Fruit fly (Drosophila melanogaster) whole organism, embryonic: ENCODE measurements around the gene CG12299.

Experiments
- Atf6 ChIP-seq: fragments of 200-800 bp; sonication (Bioruptor generic); IDR thresholded peaks from 2 replicates; pipeline ENCODE4 v1.3.6; 2022; ENCODE audit warnings: missing biosample characterization, missing genetic modification characterization
- BEAF-32 ChIP-seq: fragments of 200-800 bp; sonication (Bioruptor generic); optimal IDR thresholded peaks from 3 replicates; lab custom pipeline; 2017; ENCODE audit warnings: missing biosample characterization, missing genetic modification characterization, mild to moderate bottlenecking, moderate library complexity, missing genetic modification reagents
- CG10147 ChIP-seq: fragments of 200-800 bp; sonication (Bioruptor generic); optimal IDR thresholded peaks from 2 replicates; lab custom pipeline; 2019; ENCODE audit warnings: missing biosample characterization, mild to moderate bottlenecking, missing genetic modification characterization, moderate library complexity
- CG13775 ChIP-seq: fragments of 200-800 bp; sonication (Bioruptor generic); optimal IDR thresholded peaks from 3 replicates; lab custom pipeline; 2017; ENCODE audit warnings: missing biosample characterization, mild to moderate bottlenecking, missing genetic modification characterization
- CG13894 ChIP-seq: fragments of 200-800 bp; sonication (Bioruptor generic); optimal IDR thresholded peaks from 3 replicates; lab custom pipeline; 2018; ENCODE audit warnings: missing biosample characterization, mild to moderate bottlenecking, missing genetic modification characterization, moderate library complexity
- CG15601 ChIP-seq: fragments of 200-800 bp; sonication (Bioruptor generic); optimal IDR thresholded peaks from 3 replicates; lab custom pipeline; 2019; ENCODE audit warnings: missing biosample characterization, mild to moderate bottlenecking, missing genetic modification characterization, moderate library complexity
- CG17361 ChIP-seq: fragments of 200-800 bp; sonication (Bioruptor generic); IDR thresholded peaks from 3 replicates; pipeline ENCODE4 v1.3.6; 2022; ENCODE audit warnings: missing biosample characterization, missing genetic modification characterization
- CG18011 ChIP-seq: fragments of 200-800 bp; sonication (Bioruptor generic); optimal IDR thresholded peaks from 2 replicates; lab custom pipeline; 2017; ENCODE audit warnings: missing biosample characterization, missing genetic modification characterization, mild to moderate bottlenecking, moderate library complexity, missing genotype
- CG18476 ChIP-seq: fragments of 200-800 bp; sonication (Bioruptor generic); optimal IDR thresholded peaks from 2 replicates; lab custom pipeline; 2016; ENCODE audit warnings: missing biosample characterization, mild to moderate bottlenecking, missing genetic modification characterization
- CG18619 ChIP-seq: fragments of 200-800 bp; sonication (Bioruptor generic); optimal IDR thresholded peaks from 3 replicates; lab custom pipeline; 2017; ENCODE audit warnings: missing biosample characterization, mild to moderate bottlenecking, missing genetic modification characterization
- CG31365 ChIP-seq: fragments of 200-800 bp; sonication (Bioruptor generic); optimal IDR thresholded peaks from 2 replicates; lab custom pipeline; 2018; ENCODE audit warnings: missing biosample characterization, mild to moderate bottlenecking, missing genetic modification characterization
- CG3163 ChIP-seq: fragments of 200-800 bp; sonication (Bioruptor generic); optimal IDR thresholded peaks from 3 replicates; lab custom pipeline; 2016; ENCODE audit warnings: missing biosample characterization, missing genetic modification characterization
- CG32532 ChIP-seq: fragments of 200-800 bp; sonication (Bioruptor generic); IDR thresholded peaks from 2 replicates; pipeline ENCODE4 v1.3.6; 2022; ENCODE audit warnings: missing biosample characterization, missing genetic modification characterization
- CG4360 ChIP-seq: fragments of 200-800 bp; sonication (Bioruptor generic); IDR thresholded peaks from 2 replicates; pipeline ENCODE4 v1.3.6; 2022; ENCODE audit warnings: missing biosample characterization, missing genetic modification characterization
- CG6175 ChIP-seq: fragments of 200-800 bp; sonication (Bioruptor generic); IDR thresholded peaks from 3 replicates; pipeline ENCODE4 v1.3.6; 2022; ENCODE audit warnings: missing biosample characterization, missing genetic modification characterization
- CG6654 ChIP-seq: fragments of 200-800 bp; sonication (Bioruptor generic); optimal IDR thresholded peaks from 2 replicates; lab custom pipeline; 2017; ENCODE audit warnings: missing biosample characterization, mild to moderate bottlenecking, missing genetic modification characterization
- CG7556 ChIP-seq: fragments of 200-800 bp; sonication (Bioruptor generic); optimal IDR thresholded peaks from 2 replicates; lab custom pipeline; 2017; ENCODE audit warnings: missing biosample characterization, mild to moderate bottlenecking, missing genetic modification characterization
- CG7963 ChIP-seq: fragments of 200-800 bp; sonication (Bioruptor generic); IDR thresholded peaks from 3 replicates; pipeline ENCODE4 v1.3.6; 2022; ENCODE audit warnings: missing biosample characterization, missing genetic modification characterization; ENCODE audit not compliant: partially characterized antibody
- CG9609 ChIP-seq: fragments of 200-800 bp; sonication (Bioruptor generic); optimal IDR thresholded peaks from 3 replicates; lab custom pipeline; 2016; ENCODE audit warnings: missing biosample characterization, missing genetic modification characterization
- CG9876 ChIP-seq: fragments of 200-800 bp; sonication (Bioruptor generic); optimal IDR thresholded peaks from 2 replicates; lab custom pipeline; 2016; ENCODE audit warnings: missing biosample characterization, missing genetic modification characterization
- Deaf1 ChIP-seq: fragments of 200-800 bp; optimal IDR thresholded peaks from 3 replicates; lab custom pipeline; 2019; ENCODE audit warnings: missing biosample characterization, mild to moderate bottlenecking, missing genetic modification characterization, moderate library complexity
- Dip2 ChIP-seq: fragments of 200-800 bp; sonication (Bioruptor generic); IDR thresholded peaks from 2 replicates; pipeline ENCODE4 v1.3.6; 2022; ENCODE audit warnings: missing biosample characterization, missing genetic modification characterization
- Ets97D ChIP-seq: fragments of 200-800 bp; sonication (Bioruptor generic); optimal IDR thresholded peaks from 3 replicates; lab custom pipeline; 2016; ENCODE audit warnings: missing biosample characterization, missing genetic modification characterization
- HLHmδ ChIP-seq: fragments of 200-800 bp; sonication (Bioruptor generic); optimal IDR thresholded peaks from 2 replicates; lab custom pipeline; 2018; ENCODE audit warnings: missing biosample characterization, mild to moderate bottlenecking, missing genetic modification characterization, moderate library complexity
- HmgZ ChIP-seq: fragments of 200-800 bp; sonication (Bioruptor generic); optimal IDR thresholded peaks from 2 replicates; lab custom pipeline; 2018; ENCODE audit warnings: missing biosample characterization, mild to moderate bottlenecking, missing genetic modification characterization
- Lpt ChIP-seq: fragments of >200 bp; optimal IDR thresholded peaks from 2 replicates; lab custom pipeline; 2018; ENCODE audit warnings: missing biosample characterization, missing genetic modification characterization
- NfI ChIP-seq: fragments of 200-800 bp; sonication (Bioruptor generic); optimal IDR thresholded peaks from 3 replicates; lab custom pipeline; 2018; ENCODE audit warnings: missing biosample characterization, mild to moderate bottlenecking, missing genetic modification characterization, moderate library complexity
- Oli ChIP-seq: fragments of 200-800 bp; sonication (Bioruptor generic); optimal IDR thresholded peaks from 2 replicates; lab custom pipeline; 2018; ENCODE audit warnings: missing biosample characterization, mild to moderate bottlenecking, missing genetic modification characterization, moderate library complexity
- Opbp ChIP-seq: fragments of 200-800 bp; sonication (Bioruptor generic); IDR thresholded peaks from 3 replicates; pipeline ENCODE4 v1.3.6; 2022; ENCODE audit warnings: missing biosample characterization, missing genetic modification characterization; ENCODE audit not compliant: partially characterized antibody
- Optix ChIP-seq: fragments of 200-800 bp; sonication (Bioruptor generic); IDR thresholded peaks from 3 replicates; pipeline ENCODE4 v1.3.6; 2022; ENCODE audit warnings: missing biosample characterization, missing genetic modification characterization
- Poxn ChIP-seq: fragments of 200-800 bp; sonication (Bioruptor generic); IDR thresholded peaks from 2 replicates; pipeline ENCODE4 v1.3.6; 2022; ENCODE audit warnings: missing biosample characterization, missing genetic modification characterization
- Ravus ChIP-seq: fragments of 200-800 bp; sonication (Bioruptor generic); IDR thresholded peaks from 2 replicates; pipeline ENCODE4 v1.3.6; 2022; ENCODE audit warnings: missing biosample characterization, missing genetic modification characterization
- Rfx ChIP-seq: fragments of 200-800 bp; sonication (Bioruptor generic); IDR thresholded peaks from 2 replicates; pipeline ENCODE4 v1.3.6; 2022; ENCODE audit warnings: missing biosample characterization, missing genetic modification characterization
- Six4 ChIP-seq: fragments of 200-800 bp; sonication (Bioruptor generic); optimal IDR thresholded peaks from 2 replicates; lab custom pipeline; 2016; ENCODE audit warnings: missing biosample characterization, missing genetic modification characterization
- Usf ChIP-seq: fragments of 200-800 bp; sonication (Bioruptor generic); optimal IDR thresholded peaks from 2 replicates; lab custom pipeline; 2017; ENCODE audit warnings: missing genotype, missing biosample characterization, missing genetic modification characterization
- ac ChIP-seq: fragments of 200-800 bp; sonication (Bioruptor generic); optimal IDR thresholded peaks from 3 replicates; lab custom pipeline; 2017; ENCODE audit warnings: missing biosample characterization, mild to moderate bottlenecking, missing genetic modification characterization
- bcd ChIP-seq: fragments of 200-800 bp; sonication (Bioruptor generic); optimal IDR thresholded peaks from 2 replicates; lab custom pipeline; 2017; ENCODE audit warnings: missing biosample characterization, mild to moderate bottlenecking, missing genetic modification characterization
- bsh ChIP-seq, 2 experiments: fragments of 200-800 bp; sonication (Bioruptor generic); optimal IDR thresholded peaks; 2 replicates each; lab custom pipeline; 2017 to 2018; ENCODE audit warnings: mild to moderate bottlenecking in 2 of 2, missing biosample characterization in 2 of 2, missing genetic modification characterization in 2 of 2, moderate library complexity in 1 of 2
- cad ChIP-seq: fragments of >200 bp; optimal IDR thresholded peaks from 2 replicates; lab custom pipeline; 2017; ENCODE audit warnings: missing biosample characterization, missing genetic modification characterization
- chm ChIP-seq: fragments of 200-800 bp; sonication (Bioruptor generic); IDR thresholded peaks from 2 replicates; pipeline ENCODE4 v1.3.6; 2022; ENCODE audit warnings: missing biosample characterization, missing genetic modification characterization
- croc ChIP-seq: fragments of 200-800 bp; sonication (Bioruptor generic); conservative IDR thresholded peaks from 3 replicates; pipeline ENCODE4 v1.3.6; 2022; ENCODE audit warnings: missing biosample characterization, missing genetic modification characterization
- dysf ChIP-seq: fragments of 200-800 bp; sonication (Bioruptor generic); IDR thresholded peaks from 3 replicates; pipeline ENCODE4 v1.3.6; 2022; ENCODE audit warnings: missing biosample characterization, missing genetic modification characterization
- fd3F ChIP-seq: fragments of 200-800 bp; sonication (Bioruptor generic); optimal IDR thresholded peaks from 2 replicates; lab custom pipeline; 2018; ENCODE audit warnings: missing biosample characterization, mild to moderate bottlenecking, missing genetic modification characterization, moderate library complexity
- fd64A ChIP-seq: fragments of 200-800 bp; sonication (Bioruptor generic); optimal IDR thresholded peaks from 3 replicates; lab custom pipeline; 2018; ENCODE audit warnings: missing biosample characterization, mild to moderate bottlenecking, missing genetic modification characterization
- ftz-f1 ChIP-seq: fragments of 200-800 bp; sonication (Bioruptor generic); optimal IDR thresholded peaks from 2 replicates; lab custom pipeline; 2016; ENCODE audit warnings: missing biosample characterization, missing genetic modification characterization
- hth ChIP-seq: fragments of >200 bp; optimal IDR thresholded peaks from 2 replicates; lab custom pipeline; 2017; ENCODE audit warnings: inconsistent platforms
- pum ChIP-seq: fragments of 200-800 bp; sonication (Bioruptor generic); optimal IDR thresholded peaks from 2 replicates; lab custom pipeline; 2016; ENCODE audit warnings: missing biosample characterization, missing genetic modification characterization
- pzg ChIP-seq: fragments of 200-800 bp; sonication (Bioruptor generic); optimal IDR thresholded peaks from 3 replicates; lab custom pipeline; 2018; ENCODE audit warnings: missing biosample characterization, mild to moderate bottlenecking, missing genetic modification characterization, moderate library complexity
- scrt ChIP-seq: fragments of 200-800 bp; sonication (Bioruptor generic); optimal IDR thresholded peaks from 2 replicates; lab custom pipeline; 2018; ENCODE audit warnings: missing biosample characterization, mild to moderate bottlenecking, missing genetic modification characterization, moderate library complexity
- tio ChIP-seq: fragments of 200-800 bp; sonication (Bioruptor generic); optimal IDR thresholded peaks from 2 replicates; lab custom pipeline; 2017; ENCODE audit warnings: missing biosample characterization, missing genetic modification characterization, inconsistent platforms
- tll ChIP-seq, 2 experiments: fragments of 200-800 bp in 1 of 2; fragments of >200 bp in 1 of 2; sonication (Bioruptor generic) in 1 of 2; optimal IDR thresholded peaks; 2 replicates each; lab custom pipeline; 2017 to 2019; ENCODE audit warnings: missing biosample characterization in 2 of 2, missing genetic modification characterization in 2 of 2, mild to moderate bottlenecking in 1 of 2, moderate library complexity in 1 of 2
- wdn ChIP-seq: fragments of 200-800 bp; sonication (Bioruptor generic); IDR thresholded peaks from 2 replicates; pipeline ENCODE4 v1.3.6; 2022; ENCODE audit warnings: missing biosample characterization, missing genetic modification characterization

Gene CG12299

DNA sequence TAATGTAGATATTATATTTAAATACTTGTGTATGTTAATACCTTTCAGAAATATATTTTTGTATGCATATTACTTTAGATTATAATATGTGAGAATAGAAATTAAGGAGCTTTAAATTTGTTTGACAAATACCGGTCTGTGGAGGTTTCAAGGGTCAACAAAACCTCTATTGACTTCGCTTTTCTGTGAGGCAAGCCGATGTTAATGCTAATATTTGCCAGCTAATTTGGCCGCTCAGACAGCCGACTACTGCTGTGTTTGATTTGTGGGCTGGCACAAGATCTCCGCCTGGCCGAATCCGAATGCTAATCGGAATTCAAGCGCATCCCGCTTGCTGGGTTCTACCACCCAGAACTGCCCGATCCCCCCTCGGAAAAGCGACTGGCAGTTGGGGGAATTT is 17.5 kb downstream of the CG12299 start (continued):
- TF ChIP-seq CG10147 (no peak), Usf (GFP tag; lab: Kevin White, UChicago) (no peak), dysf (GFP tag; lab: Robert Waterston, UW) (no peak), CG7963 (GFP tag; lab: Robert Waterston, UW) (no peak), CG7556 (GFP tag; lab: Kevin White, UChicago) (no peak), fd3F (GFP tag; lab: Kevin White, UChicago) (peak; percentile 11), tll (GFP tag; optimal IDR thresholded peaks at IDR 0.05; lab: Kevin White, UChicago) (no peak), Rfx (GFP tag; lab: Robert Waterston, UW) (peak; percentile 27; the same call in 1 of the 2 replicates), pum (GFP tag; lab: Kevin White, UChicago) (no peak), Dip2 (GFP tag; lab: Robert Waterston, UW) (no peak), wdn (no peak), ac (GFP tag; lab: Kevin White, UChicago) (no peak), CG18476 (GFP tag; lab: Kevin White, UChicago) (peak; percentile 83), Poxn (GFP tag; lab: Robert Waterston, UW) (no peak), NfI (GFP tag; lab: Kevin White, UChicago) (no peak), hth (lab: Kevin White, UChicago) (no peak), bsh (GFP tag; optimal IDR thresholded peaks at IDR 0.05; lab: Kevin White, UChicago) (peak in 1 of 2 experiments; percentile 46), tio (GFP tag; lab: Kevin White, UChicago) (no peak), Lpt (GFP tag; lab: Kevin White, UChicago) (no peak), Deaf1 (no peak), Optix (GFP tag; lab: Robert Waterston, UW) (no peak), CG6175 (GFP tag; lab: Robert Waterston, UW) (no peak), CG18619 (GFP tag; lab: Kevin White, UChicago) (no peak), CG17361 (no peak), CG6654 (GFP tag; lab: Kevin White, UChicago) (no peak), fd64A (GFP tag; lab: Kevin White, UChicago) (no peak), CG9609 (GFP tag; lab: Kevin White, UChicago) (no peak), Ets97D (GFP tag; lab: Kevin White, UChicago) (no peak), chm (GFP tag; lab: Robert Waterston, UW) (no peak)

DNA sequence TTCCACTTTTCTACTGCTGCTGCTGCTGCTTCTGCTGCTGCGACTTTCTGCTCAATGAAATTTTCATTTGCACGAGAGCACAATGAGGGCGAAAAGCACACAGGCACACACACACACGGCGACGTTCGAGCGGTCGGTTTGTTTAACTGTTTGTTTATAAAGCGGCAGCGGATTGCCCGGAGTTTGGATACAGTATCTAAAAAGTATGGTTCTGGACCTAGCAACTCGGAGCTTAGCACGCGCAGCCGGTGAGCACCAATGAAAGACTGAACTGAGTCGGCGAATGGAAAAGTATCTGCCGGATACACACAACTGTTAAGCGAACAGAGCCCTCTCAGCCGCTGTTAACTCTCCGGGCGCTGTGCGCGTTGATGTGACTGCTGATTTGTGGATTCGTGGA is 18.9 kb downstream of the CG12299 start, which contains the start of gene CG17124:
TSS of gene CG17124 (minus strand) at position 277 of the 400 bp plus-strand sequence.
- TF ChIP-seq BEAF-32: no peak
- no peak for TF ChIP-seq Opbp (GFP tag; lab: Robert Waterston, UW)
- TF ChIP-seq CG13894 (tag; lab: Kevin White, UChicago): peak; percentile 81
- TF ChIP-seq bcd (GFP tag; lab: Kevin White, UChicago): peak; percentile 18
- peak; percentile 39 for TF ChIP-seq CG3163
- TF ChIP-seq CG18011 (GFP tag; lab: Kevin White, UChicago): no peak
- peak; percentile 71 for TF ChIP-seq HLHmδ (GFP tag; lab: Kevin White, UChicago)
- no peak for TF ChIP-seq cad (GFP tag; lab: Kevin White, UChicago)
- no peak for TF ChIP-seq Six4 (GFP tag; lab: Kevin White, UChicago)
- TF ChIP-seq Atf6 (GFP tag; lab: Robert Waterston, UW): peak; percentile 63
- TF ChIP-seq CG32532 (GFP tag; lab: Robert Waterston, UW): peak; percentile 34; the same call in 1 of the 2 replicates
- TF ChIP-seq HmgZ (tag; lab: Kevin White, UChicago): peak; percentile 46
- TF ChIP-seq CG31365 (tag; lab: Kevin White, UChicago): no peak
- TF ChIP-seq croc: no peak
- peak; percentile 19 for TF ChIP-seq CG9876 (GFP tag; lab: Kevin White, UChicago)
- TF ChIP-seq CG15601 (tag; lab: Kevin White, UChicago): peak; percentile 22
- TF ChIP-seq ftz-f1 (GFP tag; lab: Kevin White, UChicago): peak; percentile 67
- TF ChIP-seq CG13775 (GFP tag; lab: Kevin White, UChicago): no peak
- no peak for TF ChIP-seq CG4360 (GFP tag; lab: Robert Waterston, UW)
- no peak for TF ChIP-seq Oli
- TF ChIP-seq scrt: peak; percentile 55
- no peak for TF ChIP-seq Ravus (GFP tag; lab: Robert Waterston, UW)
- no peak for TF ChIP-seq pzg (GFP tag; lab: Kevin White, UChicago)
